Worm (Caenorhabditis elegans) whole organism, L1 larva: ENCODE data around the gene mpc-1.

Experiments
- dsc-1 ChIP-seq: sonication (generic microtip); optimal IDR thresholded peaks from 2 replicates; lab custom pipeline; 2016; ENCODE audit warnings: mild to moderate bottlenecking, missing genetic modification characterization, missing compliant biosample characterization
- elt-2 ChIP-seq: sonication (generic microtip); optimal IDR thresholded peaks from 2 replicates; lab custom pipeline; 2016; ENCODE audit warnings: missing genetic modification characterization, mild to moderate bottlenecking, inconsistent platforms, missing compliant biosample characterization, missing genetic modification reagents
- elt-3 ChIP-seq, 6 experiments: fragments of 150-350 bp in 1 of 6; sonication (generic microtip); optimal IDR thresholded peaks; 2 replicates each; lab custom pipeline; 2017 to 2018; ENCODE audit warnings: missing biosample characterization in 6 of 6, missing genetic modification characterization in 6 of 6, inconsistent platforms in 1 of 6
- fkh-10 ChIP-seq: sonication (generic microtip); optimal IDR thresholded peaks from 2 replicates; lab custom pipeline; 2017; ENCODE audit warnings: missing biosample characterization, missing genetic modification reagents, missing genetic modification characterization
- jun-1 ChIP-seq: fragments of 150-350 bp; optimal IDR thresholded peaks from 2 replicates; lab custom pipeline; 2014; ENCODE audit warnings: missing biosample characterization, missing genetic modification reagents, missing genetic modification characterization
- lin-39 ChIP-seq: fragments of 150-350 bp; optimal IDR thresholded peaks from 2 replicates; lab custom pipeline; 2014; ENCODE audit warnings: missing biosample characterization, missing genetic modification reagents, missing genetic modification characterization
- mab-9 ChIP-seq: fragments of 200-800 bp; sonication (Bioruptor generic); IDR thresholded peaks from 2 replicates; pipeline ENCODE4 v1.3.6; 2022; ENCODE audit warnings: missing genetic modification reagents, missing genetic modification characterization, missing compliant biosample characterization
- nhr-11 ChIP-seq: fragments of 150-350 bp; optimal IDR thresholded peaks from 2 replicates; lab custom pipeline; 2014; ENCODE audit warnings: missing biosample characterization, missing genetic modification characterization
- nhr-237 ChIP-seq: fragments of 150-350 bp; optimal IDR thresholded peaks from 2 replicates; lab custom pipeline; 2014; ENCODE audit warnings: missing biosample characterization, missing genetic modification characterization
- nhr-77 ChIP-seq: fragments of 150-350 bp; optimal IDR thresholded peaks from 2 replicates; lab custom pipeline; 2014; ENCODE audit warnings: missing biosample characterization, missing genetic modification characterization
- sup-37 ChIP-seq: fragments of 200-800 bp; sonication (Bioruptor generic); optimal IDR thresholded peaks from 2 replicates; lab custom pipeline; 2018; ENCODE audit warnings: mild to moderate bottlenecking, missing genetic modification characterization, missing compliant biosample characterization
- unc-130 ChIP-seq: fragments of 150-350 bp; optimal IDR thresholded peaks from 2 replicates; lab custom pipeline; 2017; ENCODE audit warnings: missing biosample characterization, missing genetic modification characterization, inconsistent platforms
- vab-15 ChIP-seq: sonication (generic microtip); optimal IDR thresholded peaks from 2 replicates; lab custom pipeline; 2017; ENCODE audit warnings: missing genotype, mild to moderate bottlenecking, missing genetic modification characterization, missing compliant biosample characterization
- ztf-11 ChIP-seq, 2 experiments: sonication (generic microtip); optimal IDR thresholded peaks; 2 replicates each; lab custom pipeline; 2016 to 2017; ENCODE audit warnings: missing genetic modification characterization in 2 of 2, missing biosample characterization in 1 of 2, missing compliant biosample characterization in 1 of 2

- TF ChIP-seq ztf-11 (tag; optimal IDR thresholded peaks at IDR 0.05; lab: Kevin White, UChicago) (no peak), mab-9 (no peak), lin-39 (no peak), nhr-77 (tag; lab: Kevin White, UChicago) (no peak), jun-1 (tag; lab: Kevin White, UChicago) (no peak), sup-37 (GFP tag; lab: Kevin White, UChicago) (no peak), nhr-11 (tag; lab: Kevin White, UChicago) (no peak), vab-15 (tag; lab: Kevin White, UChicago) (no peak), elt-3 (tag; optimal IDR thresholded peaks at IDR 0.05; lab: Kevin White, UChicago) (no peak), elt-2 (tag; lab: Kevin White, UChicago) (no peak), unc-130 (tag; lab: Kevin White, UChicago) (no peak), nhr-237 (no peak), fkh-10 (no peak), dsc-1 (tag; lab: Kevin White, UChicago) (no peak)
Observed at ce11 chrIII:4401142-4401541, 12.1 kb upstream of the mpc-1 start, which contains the start of gene R07E5.15.
